Fruit fly (Drosophila melanogaster) whole organism, embryonic: ENCODE results near the gene CG15247.
A peak's percentile ranks its signal among the peaks of the same experiment; 100 is the strongest.

Experiments used
- CG10267 ChIP-seq: fragments of 200-800 bp; sonication (Bioruptor generic); optimal IDR thresholded peaks from 2 replicates; lab custom pipeline; 2018; ENCODE audit warnings: missing biosample characterization, mild to moderate bottlenecking, missing genetic modification characterization, moderate library complexity
- CG10274 ChIP-seq: fragments of 200-800 bp; sonication (Bioruptor generic); optimal IDR thresholded peaks from 3 replicates; lab custom pipeline; 2017; ENCODE audit warnings: missing biosample characterization, mild to moderate bottlenecking, missing genetic modification characterization
- CG11247 ChIP-seq: fragments of 200-800 bp; sonication (Bioruptor generic); IDR thresholded peaks from 2 replicates; pipeline ENCODE4 v1.3.6; 2022; ENCODE audit warnings: missing biosample characterization, missing genetic modification characterization
- CG12236 ChIP-seq: fragments of 200-800 bp; sonication (Bioruptor generic); optimal IDR thresholded peaks from 2 replicates; lab custom pipeline; 2016; ENCODE audit warnings: missing biosample characterization, missing genetic modification characterization
- CG13775 ChIP-seq: fragments of 200-800 bp; sonication (Bioruptor generic); optimal IDR thresholded peaks from 3 replicates; lab custom pipeline; 2017; ENCODE audit warnings: missing biosample characterization, mild to moderate bottlenecking, missing genetic modification characterization
- CG17359 ChIP-seq: fragments of 200-800 bp; sonication (Bioruptor generic); optimal IDR thresholded peaks from 3 replicates; lab custom pipeline; 2018; ENCODE audit warnings: missing biosample characterization, mild to moderate bottlenecking, missing genetic modification characterization, moderate library complexity
- CG17568 ChIP-seq: fragments of 200-800 bp; sonication (Bioruptor generic); optimal IDR thresholded peaks from 2 replicates; lab custom pipeline; 2018; ENCODE audit warnings: missing biosample characterization, mild to moderate bottlenecking, missing genetic modification characterization, moderate library complexity
- CG17802 ChIP-seq: fragments of 200-800 bp; sonication (Bioruptor generic); optimal IDR thresholded peaks from 2 replicates; lab custom pipeline; 2018; ENCODE audit warnings: missing biosample characterization, mild to moderate bottlenecking, missing genetic modification characterization, moderate library complexity
- CG2120 ChIP-seq: fragments of 200-800 bp; sonication (Bioruptor generic); optimal IDR thresholded peaks from 3 replicates; lab custom pipeline; 2016; ENCODE audit warnings: missing biosample characterization, missing genetic modification characterization
- CG31365 ChIP-seq: fragments of 200-800 bp; sonication (Bioruptor generic); optimal IDR thresholded peaks from 2 replicates; lab custom pipeline; 2018; ENCODE audit warnings: missing biosample characterization, mild to moderate bottlenecking, missing genetic modification characterization
- CG32772 ChIP-seq: fragments of 200-800 bp; sonication (Bioruptor generic); IDR thresholded peaks from 2 replicates; pipeline ENCODE4 v1.3.6; 2022; ENCODE audit warnings: missing biosample characterization, missing genetic modification characterization
- CG4820 ChIP-seq: fragments of 200-800 bp; sonication (Bioruptor generic); optimal IDR thresholded peaks from 3 replicates; lab custom pipeline; 2016; ENCODE audit warnings: missing biosample characterization, missing genetic modification characterization
- CG5180 ChIP-seq: fragments of 200-800 bp; sonication (Bioruptor generic); optimal IDR thresholded peaks from 3 replicates; lab custom pipeline; 2017; ENCODE audit warnings: missing biosample characterization, missing genetic modification characterization, mild to moderate bottlenecking, moderate library complexity, missing genetic modification reagents
- CG5953 ChIP-seq: fragments of 200-800 bp; sonication (Bioruptor generic); IDR thresholded peaks from 2 replicates; pipeline ENCODE4 v1.3.6; 2022; ENCODE audit warnings: missing biosample characterization, missing genetic modification characterization
- CG6689 ChIP-seq: fragments of 200-800 bp; sonication (Bioruptor generic); IDR thresholded peaks from 2 replicates; pipeline ENCODE4 v1.3.6; 2022; ENCODE audit warnings: missing biosample characterization, missing genetic modification characterization
- CG7357 ChIP-seq: fragments of 200-800 bp; sonication (Bioruptor generic); IDR thresholded peaks from 3 replicates; pipeline ENCODE4 v1.3.6; 2022; ENCODE audit warnings: missing biosample characterization, missing genetic modification characterization
- CG8944 ChIP-seq: fragments of 200-800 bp; sonication (Bioruptor generic); optimal IDR thresholded peaks from 3 replicates; lab custom pipeline; 2016; ENCODE audit warnings: missing biosample characterization, missing genetic modification characterization
- CG9609 ChIP-seq: fragments of 200-800 bp; sonication (Bioruptor generic); optimal IDR thresholded peaks from 3 replicates; lab custom pipeline; 2016; ENCODE audit warnings: missing biosample characterization, missing genetic modification characterization
- CG9817 ChIP-seq: fragments of 200-800 bp; sonication (Bioruptor generic); optimal IDR thresholded peaks from 2 replicates; lab custom pipeline; 2018; ENCODE audit warnings: missing biosample characterization, mild to moderate bottlenecking, missing genetic modification characterization, moderate library complexity
- Dfd ChIP-seq, 2 experiments: fragments of >200 bp; optimal IDR thresholded peaks; 2 replicates each; lab custom pipeline; 2017; ENCODE audit warnings: missing biosample characterization in 2 of 2, missing genetic modification characterization in 2 of 2
- Drgx ChIP-seq: fragments of 200-800 bp; sonication (Bioruptor generic); IDR thresholded peaks from 2 replicates; pipeline ENCODE4 v1.3.6; 2022; ENCODE audit warnings: missing biosample characterization, missing genetic modification characterization
- Fer2 ChIP-seq: fragments of 200-800 bp; sonication (Bioruptor generic); optimal IDR thresholded peaks from 2 replicates; lab custom pipeline; 2018; ENCODE audit warnings: missing biosample characterization, mild to moderate bottlenecking, missing genetic modification characterization, moderate library complexity
- Fer3 ChIP-seq: fragments of 200-800 bp; sonication (Bioruptor generic); optimal IDR thresholded peaks from 2 replicates; lab custom pipeline; 2018; ENCODE audit warnings: missing biosample characterization, mild to moderate bottlenecking, missing genetic modification characterization, moderate library complexity
- HmgD ChIP-seq: fragments of 200-800 bp; sonication (Bioruptor generic); optimal IDR thresholded peaks from 3 replicates; lab custom pipeline; 2016; ENCODE audit warnings: missing biosample characterization, missing genetic modification characterization
- Hr3 ChIP-seq: fragments of 200-800 bp; sonication (Bioruptor generic); optimal IDR thresholded peaks from 3 replicates; lab custom pipeline; 2016; ENCODE audit warnings: missing biosample characterization, missing genetic modification characterization
- Lim3 ChIP-seq: fragments of 200-800 bp; sonication (Bioruptor generic); IDR thresholded peaks from 2 replicates; pipeline ENCODE4 v1.3.6; 2022; ENCODE audit warnings: missing biosample characterization, missing genetic modification characterization
- Med ChIP-seq: fragments of 200-800 bp; sonication (Bioruptor generic); peaks from one replicate; lab custom pipeline; 2016; ENCODE audit warnings: missing biosample characterization, missing genetic modification characterization, mild to moderate bottlenecking, inconsistent platforms, moderate library complexity
- Nf-YA ChIP-seq: fragments of 200-800 bp; sonication (Bioruptor generic); IDR thresholded peaks from 2 replicates; pipeline ENCODE4 v1.3.6; 2022; ENCODE audit warnings: missing biosample characterization, missing genetic modification characterization
- Nf-YC ChIP-seq: fragments of 200-800 bp; optimal IDR thresholded peaks from 3 replicates; lab custom pipeline; 2019; ENCODE audit warnings: missing biosample characterization, mild to moderate bottlenecking, missing genetic modification characterization, moderate library complexity
- ap ChIP-seq: fragments of 200-800 bp; sonication (Bioruptor generic); IDR thresholded peaks from 2 replicates; pipeline ENCODE4 v1.3.6; 2022; ENCODE audit warnings: missing biosample characterization, missing genetic modification characterization
- bowl ChIP-seq: fragments of 200-800 bp; sonication (Bioruptor generic); IDR thresholded peaks from 2 replicates; pipeline ENCODE4 v1.3.6; 2022; ENCODE audit warnings: missing biosample characterization, missing genetic modification characterization
- br ChIP-seq: fragments of >200 bp; optimal IDR thresholded peaks from 2 replicates; lab custom pipeline; 2017
- cad ChIP-seq: fragments of >200 bp; optimal IDR thresholded peaks from 2 replicates; lab custom pipeline; 2017; ENCODE audit warnings: missing biosample characterization, missing genetic modification characterization
- corto ChIP-seq: fragments of 200-800 bp; sonication (Bioruptor generic); optimal IDR thresholded peaks from 2 replicates; lab custom pipeline; 2016; ENCODE audit warnings: missing biosample characterization, mild to moderate bottlenecking, missing genetic modification characterization, moderate library complexity
- emc ChIP-seq: fragments of 200-800 bp; sonication (Bioruptor generic); optimal IDR thresholded peaks from 2 replicates; lab custom pipeline; 2016; ENCODE audit warnings: missing biosample characterization, missing genetic modification characterization
- exex ChIP-seq: fragments of 200-800 bp; sonication (Bioruptor generic); optimal IDR thresholded peaks from 4 replicates; lab custom pipeline; 2018; ENCODE audit warnings: missing biosample characterization, mild to moderate bottlenecking, missing genetic modification characterization, moderate library complexity
- grn ChIP-seq: fragments of 200-800 bp; sonication (Bioruptor generic); optimal IDR thresholded peaks from 3 replicates; lab custom pipeline; 2017; ENCODE audit warnings: missing biosample characterization, missing genetic modification characterization
- lola ChIP-seq, 3 experiments: fragments of >200 bp in 2 of 3; fragments of 200-800 bp in 1 of 3; sonication (Bioruptor generic) in 1 of 3; optimal IDR thresholded peaks; 2 replicates each; lab custom pipeline; 2017 to 2019; ENCODE audit warnings: missing biosample characterization in 3 of 3, missing genetic modification characterization in 3 of 3, mild to moderate bottlenecking in 1 of 3, moderate library complexity in 1 of 3
- maf-S ChIP-seq: fragments of 200-800 bp; sonication (Bioruptor generic); optimal IDR thresholded peaks from 2 replicates; lab custom pipeline; 2016; ENCODE audit warnings: missing biosample characterization, missing genetic modification characterization
- nerfin-1 ChIP-seq: fragments of 200-800 bp; sonication (Bioruptor generic); optimal IDR thresholded peaks from 3 replicates; lab custom pipeline; 2019; ENCODE audit warnings: missing biosample characterization, mild to moderate bottlenecking, missing genetic modification characterization, moderate library complexity
- nom ChIP-seq: fragments of 200-800 bp; sonication (Bioruptor generic); optimal IDR thresholded peaks from 2 replicates; lab custom pipeline; 2017; ENCODE audit warnings: missing biosample characterization, missing genetic modification characterization, mild to moderate bottlenecking, moderate library complexity, missing genetic modification reagents
- org-1 ChIP-seq: fragments of 200-800 bp; sonication (Bioruptor generic); optimal IDR thresholded peaks from 2 replicates; lab custom pipeline; 2017; ENCODE audit warnings: missing biosample characterization, missing genetic modification characterization
- pzg ChIP-seq: fragments of 200-800 bp; sonication (Bioruptor generic); optimal IDR thresholded peaks from 3 replicates; lab custom pipeline; 2018; ENCODE audit warnings: missing biosample characterization, mild to moderate bottlenecking, missing genetic modification characterization, moderate library complexity
- sens ChIP-seq: fragments of 200-800 bp; sonication (Bioruptor generic); peaks from one replicate; lab custom pipeline; 2016; ENCODE audit warnings: missing biosample characterization, missing genetic modification characterization
- ssp ChIP-seq: fragments of 200-800 bp; sonication (Bioruptor generic); IDR thresholded peaks from 2 replicates; pipeline ENCODE4 v1.3.6; 2022; ENCODE audit warnings: missing biosample characterization, missing genetic modification characterization
- stwl ChIP-seq: fragments of 200-800 bp; sonication (Bioruptor generic); optimal IDR thresholded peaks from 3 replicates; lab custom pipeline; 2018; ENCODE audit warnings: missing biosample characterization, mild to moderate bottlenecking, missing genetic modification characterization, moderate library complexity
- tin ChIP-seq: fragments of 200-800 bp; sonication (Bioruptor generic); optimal IDR thresholded peaks from 3 replicates; lab custom pipeline; 2016; ENCODE audit warnings: missing biosample characterization, missing genetic modification characterization
- trem ChIP-seq: fragments of 200-800 bp; optimal IDR thresholded peaks from 3 replicates; lab custom pipeline; 2019; ENCODE audit warnings: missing biosample characterization, mild to moderate bottlenecking, missing genetic modification characterization, moderate library complexity
- ttk ChIP-seq: fragments of 200-800 bp; sonication (Bioruptor generic); IDR thresholded peaks from 2 replicates; pipeline ENCODE4 v2.1.2; 2022; ENCODE audit warnings: missing biosample characterization, missing genetic modification characterization
- tup ChIP-seq: fragments of 200-800 bp; sonication (Bioruptor generic); optimal IDR thresholded peaks from 2 replicates; lab custom pipeline; 2016; ENCODE audit warnings: missing biosample characterization, mild to moderate bottlenecking, missing genetic modification characterization, moderate library complexity
- vvl ChIP-seq: fragments of 200-800 bp; sonication (Bioruptor generic); IDR thresholded peaks from 2 replicates; pipeline ENCODE4 v1.3.6; 2022; ENCODE audit warnings: missing biosample characterization, missing genetic modification characterization
- zen ChIP-seq: fragments of 200-800 bp; sonication (Bioruptor generic); optimal IDR thresholded peaks from 3 replicates; lab custom pipeline; 2018; ENCODE audit warnings: missing biosample characterization, mild to moderate bottlenecking, missing genetic modification characterization, moderate library complexity

The CG15247 gene

DNA sequence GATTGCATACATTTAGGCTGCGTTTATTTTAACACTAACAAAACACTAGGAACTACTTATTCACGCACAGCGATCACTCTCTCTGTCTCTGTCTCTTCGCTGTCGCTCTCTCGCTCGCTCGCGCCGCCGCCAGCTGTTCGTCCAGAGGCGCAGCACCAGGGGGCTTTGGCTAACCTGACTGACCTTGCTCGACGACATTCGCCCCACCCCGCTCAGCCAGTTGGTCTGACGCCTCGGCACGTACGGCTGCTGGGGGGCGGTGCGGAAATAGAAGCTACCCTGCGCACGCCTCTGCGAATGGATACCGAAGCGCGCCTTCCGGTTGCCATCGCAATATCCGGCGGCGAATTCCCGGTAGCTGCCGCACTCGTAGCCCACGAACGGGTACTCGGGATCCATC, 32.9 kb upstream of the CG15247 start (continued):
- TF ChIP-seq ap (GFP tag; lab: Robert Waterston, UW) (peak; percentile 31; the same call in 1 of the 2 replicates), CG10274 (GFP tag; lab: Kevin White, UChicago) (no peak), Lim3 (no peak), cad (no peak), CG17802 (tag; lab: Kevin White, UChicago) (no peak), tin (no peak), CG6689 (GFP tag; lab: Robert Waterston, UW) (0 out of 2 replicates have a peak, but pooled peaks have one; percentile 19), sens (peak; percentile 58), Nf-YA (GFP tag; lab: Robert Waterston, UW) (no peak), Fer2 (tag; lab: Kevin White, UChicago) (no peak), grn (no peak), bowl (GFP tag; lab: Robert Waterston, UW) (no peak), tup (no peak), Hr3 (GFP tag; lab: Kevin White, UChicago) (no peak), CG5953 (GFP tag; lab: Robert Waterston, UW) (0 out of 2 replicates have a peak, but pooled peaks have one; percentile 35), nom (GFP tag; lab: Kevin White, UChicago) (no peak), corto (GFP tag; lab: Kevin White, UChicago) (no peak), CG9817 (no peak), HmgD (GFP tag; lab: Kevin White, UChicago) (no peak), CG8944 (GFP tag; lab: Kevin White, UChicago) (no peak), exex (no peak), br (lab: Kevin White, UChicago) (no peak), vvl (no peak), Drgx (no peak), ssp (GFP tag; lab: Robert Waterston, UW) (no peak), CG12236 (GFP tag; lab: Kevin White, UChicago) (no peak), CG17359 (no peak), stwl (no peak), zen (tag; lab: Kevin White, UChicago) (no peak), CG13775 (GFP tag; lab: Kevin White, UChicago) (no peak), org-1 (no peak), nerfin-1 (tag; lab: Kevin White, UChicago) (no peak), CG4820 (no peak), CG5180 (GFP tag; lab: Kevin White, UChicago) (no peak), emc (GFP tag; lab: Kevin White, UChicago) (no peak), Med (GFP tag; lab: Kevin White, UChicago) (no peak), Fer3 (tag; lab: Kevin White, UChicago) (no peak), CG11247 (GFP tag; lab: Robert Waterston, UW) (no peak), ttk (GFP tag; lab: Robert Waterston, UW) (peak; percentile 37; the same call in 1 of the 2 replicates), CG17568 (no peak), CG7357 (GFP tag; lab: Robert Waterston, UW) (0 out of 3 replicates have a peak, but pooled peaks have one; percentile 26), CG10267 (tag; lab: Kevin White, UChicago) (no peak), maf-S (GFP tag; lab: Kevin White, UChicago) (no peak), trem (tag; lab: Kevin White, UChicago) (no peak), CG2120 (GFP tag; lab: Kevin White, UChicago) (no peak), CG31365 (tag; lab: Kevin White, UChicago) (no peak), CG32772 (0 out of 2 replicates have a peak, but pooled peaks have one; percentile 32), Nf-YC (no peak), lola (GFP tag; optimal IDR thresholded peaks at IDR 0.05; lab: Kevin White, UChicago) (no peak), CG9609 (no peak), pzg (GFP tag; lab: Kevin White, UChicago) (no peak), Dfd (GFP tag; optimal IDR thresholded peaks at IDR 0.05; lab: Kevin White, UChicago) (no peak)
